Fruit fly (Drosophila melanogaster): ENCODE data around the gene CG31673.

DNA sequence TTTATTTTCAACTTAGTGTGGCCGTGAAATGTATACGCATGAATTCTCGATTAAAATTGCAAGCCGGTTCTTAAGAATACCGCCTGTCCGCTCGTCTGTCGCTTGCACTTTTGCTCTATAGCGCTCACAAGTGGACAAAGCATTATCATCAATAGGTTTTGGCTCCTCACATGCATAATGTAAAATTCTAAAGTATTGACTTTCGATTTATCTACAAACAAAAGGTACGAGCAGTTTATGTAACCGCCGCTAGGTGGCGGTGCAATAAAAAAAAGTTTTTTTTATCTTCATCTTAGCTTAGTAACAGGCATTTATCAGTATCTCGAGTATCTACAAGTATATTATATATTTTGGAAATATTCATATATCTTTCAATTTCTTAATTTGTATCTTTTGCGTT lies 3.2 kb upstream of the CG31673 start:
- TF ChIP-seq CG17829 (tag; optimal IDR thresholded peaks at IDR 0.05) (no peak), cwo (GFP tag; optimal IDR thresholded peaks at IDR 0.05) (no peak), cato (GFP tag; optimal IDR thresholded peaks at IDR 0.05; ENCODE audit: borderline replicate concordance) (no peak)

Measured in whole organism, embryonic.